Fruit fly (Drosophila melanogaster) whole organism, wandering third instar larva: ENCODE measurements around the gene CG18731.

Experiments
- CrebA ChIP-seq: fragments of 200-800 bp; sonication (Bioruptor generic); optimal IDR thresholded peaks from 2 replicates; lab custom pipeline; 2016; ENCODE audit warnings: missing biosample characterization, mild to moderate bottlenecking, missing genetic modification characterization, borderline replicate concordance
- br ChIP-seq: fragments of 200-800 bp; sonication (Bioruptor generic); optimal IDR thresholded peaks from 2 replicates; lab custom pipeline; 2016; ENCODE audit warnings: missing biosample characterization, missing genetic modification characterization
- jim ChIP-seq: fragments of 175-275, 200-325 bp; sonication (Bioruptor generic); optimal IDR thresholded peaks from 2 replicates; lab custom pipeline; 2016; ENCODE audit warnings: missing biosample characterization, mild to moderate bottlenecking, missing genetic modification characterization
- psq ChIP-seq: fragments of 200-800 bp; sonication (Bioruptor generic); optimal IDR thresholded peaks from 3 replicates; lab custom pipeline; 2017; ENCODE audit warnings: missing biosample characterization, mild to moderate bottlenecking, missing genetic modification characterization, moderate library complexity

DNA sequence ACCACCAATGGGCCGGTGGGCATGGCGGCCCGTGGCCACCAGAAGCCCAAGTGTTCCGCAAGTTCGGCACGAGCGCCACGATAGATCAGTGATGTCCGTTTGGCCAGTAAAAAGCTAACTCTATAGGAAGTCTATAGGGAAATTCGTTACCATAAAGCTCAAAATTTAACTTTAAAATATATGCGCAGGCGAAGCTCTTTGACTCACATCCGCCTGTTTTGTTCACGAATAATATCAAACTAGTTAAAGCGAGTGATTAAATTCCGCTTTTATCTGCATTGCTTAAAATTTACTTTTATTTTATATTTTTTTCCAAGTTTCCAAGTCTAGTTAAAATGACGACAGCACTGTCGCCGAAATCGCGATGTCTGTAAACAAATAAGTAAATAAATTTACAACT lies 32.9 kb downstream of the CG18731 start:
- TF ChIP-seq psq (GFP tag; lab: Kevin White, UChicago) = no peak
- TF ChIP-seq jim (GFP tag; lab: Kevin White, UChicago) = no peak
- no peak for TF ChIP-seq br (GFP tag; lab: Kevin White, UChicago)
- no peak for TF ChIP-seq CrebA (GFP tag; lab: Kevin White, UChicago)
